Worm (Caenorhabditis elegans) whole organism, young adult: ENCODE results near the gene ets-10.

Experiments used
- B0019.2 ChIP-seq: fragments of 200-800 bp; sonication (Bioruptor generic); conservative IDR thresholded peaks from 2 replicates; pipeline ENCODE4 v1.3.6; 2022; ENCODE audit warnings: missing genetic modification reagents, missing genetic modification characterization, missing compliant biosample characterization
- B0336.3 ChIP-seq: fragments of 200-800 bp; sonication (Bioruptor generic); IDR thresholded peaks from 2 replicates; pipeline ENCODE4 v1.3.6; 2022; ENCODE audit warnings: missing genetic modification characterization, missing compliant biosample characterization
- F10E7.11 ChIP-seq: sonication (generic microtip); optimal IDR thresholded peaks from 2 replicates; lab custom pipeline; 2017; ENCODE audit warnings: mild to moderate bottlenecking, missing genetic modification characterization, moderate library complexity, missing compliant biosample characterization
- F22D6.2 ChIP-seq: sonication (generic microtip); optimal IDR thresholded peaks from 2 replicates; lab custom pipeline; 2016; ENCODE audit warnings: mild to moderate bottlenecking, missing genetic modification characterization, missing compliant biosample characterization
- F33H1.4 ChIP-seq: fragments of 200-800 bp; sonication (Bioruptor generic); IDR thresholded peaks from 2 replicates; pipeline ENCODE4 v1.3.6; 2022; ENCODE audit warnings: missing genetic modification reagents, missing genetic modification characterization, missing compliant biosample characterization
- F52B5.7 ChIP-seq: sonication (generic microtip); optimal IDR thresholded peaks from 2 replicates; lab custom pipeline; 2016; ENCODE audit warnings: mild to moderate bottlenecking, missing genetic modification characterization, missing compliant biosample characterization
- F57A8.1 ChIP-seq: fragments of 200-800 bp; sonication (Bioruptor generic); optimal IDR thresholded peaks from 2 replicates; lab custom pipeline; 2018; ENCODE audit warnings: mild to moderate bottlenecking, missing genetic modification characterization, moderate library complexity, missing compliant biosample characterization
- T26A5.8 ChIP-seq: sonication (generic microtip); optimal IDR thresholded peaks from 2 replicates; lab custom pipeline; 2016; ENCODE audit warnings: missing genetic modification characterization, missing compliant biosample characterization
- Y67H2A.10 ChIP-seq: fragments of 200-800 bp; sonication (Bioruptor generic); conservative IDR thresholded peaks from 2 replicates; pipeline ENCODE4 v1.3.6; 2022; ENCODE audit warnings: missing genetic modification reagents, missing genetic modification characterization, missing compliant biosample characterization
- Y79H2A.3 ChIP-seq: fragments of 200-800 bp; sonication (Bioruptor generic); conservative IDR thresholded peaks from 2 replicates; pipeline ENCODE4 v1.3.6; 2022; ENCODE audit warnings: missing genetic modification reagents, missing genetic modification characterization, missing compliant biosample characterization
- ZK185.1 ChIP-seq: sonication (generic microtip); optimal IDR thresholded peaks from 2 replicates; lab custom pipeline; 2016; ENCODE audit warnings: mild to moderate bottlenecking, missing genetic modification characterization, missing compliant biosample characterization; ENCODE audit not compliant: poor library complexity, severe bottlenecking
- akir-1 ChIP-seq: fragments of 200-800 bp; sonication (Bioruptor generic); optimal IDR thresholded peaks from 2 replicates; lab custom pipeline; 2018; ENCODE audit warnings: mild to moderate bottlenecking, missing genetic modification characterization, moderate library complexity, missing compliant biosample characterization
- aptf-2 ChIP-seq: fragments of 200-800 bp; sonication (Bioruptor generic); conservative IDR thresholded peaks from 2 replicates; pipeline ENCODE4 v1.3.6; 2022; ENCODE audit warnings: missing genetic modification reagents, missing genetic modification characterization, missing compliant biosample characterization
- attf-3 ChIP-seq: fragments of 200-800 bp; sonication (Bioruptor generic); conservative IDR thresholded peaks from 2 replicates; pipeline ENCODE4 v1.3.6; 2022; ENCODE audit warnings: missing genetic modification reagents, missing genetic modification characterization, missing compliant biosample characterization
- ceh-79 ChIP-seq: sonication (generic microtip); optimal IDR thresholded peaks from 2 replicates; lab custom pipeline; 2017; ENCODE audit warnings: mild to moderate bottlenecking, missing genetic modification characterization, missing compliant biosample characterization
- efl-1 ChIP-seq: fragments of 150-350 bp; optimal IDR thresholded peaks from 2 replicates; lab custom pipeline; 2014; ENCODE audit warnings: missing biosample characterization, missing genetic modification reagents, missing genetic modification characterization
- ets-4 ChIP-seq: fragments of 200-800 bp; sonication (Bioruptor generic); optimal IDR thresholded peaks from 2 replicates; lab custom pipeline; 2018; ENCODE audit warnings: mild to moderate bottlenecking, missing genetic modification characterization, missing compliant biosample characterization
- fkh-3 ChIP-seq: sonication (generic microtip); optimal IDR thresholded peaks from 2 replicates; lab custom pipeline; 2016; ENCODE audit warnings: mild to moderate bottlenecking, missing genetic modification characterization, missing compliant biosample characterization
- gei-17 ChIP-seq: fragments of 200-800 bp; sonication (Bioruptor generic); optimal IDR thresholded peaks from 2 replicates; lab custom pipeline; 2018; ENCODE audit warnings: mild to moderate bottlenecking, missing genetic modification characterization, missing compliant biosample characterization
- hlh-12 ChIP-seq: sonication (generic microtip); optimal IDR thresholded peaks from 2 replicates; lab custom pipeline; 2016; ENCODE audit warnings: missing genetic modification characterization, missing compliant biosample characterization
- lag-1 ChIP-seq: fragments of 200-800 bp; sonication (Bioruptor generic); IDR thresholded peaks from 2 replicates; pipeline ENCODE4 v1.3.6; 2022; ENCODE audit warnings: missing genetic modification reagents, missing genetic modification characterization, missing compliant biosample characterization
- let-526 ChIP-seq: fragments of 200-800 bp; sonication (Bioruptor generic); IDR thresholded peaks from 2 replicates; pipeline ENCODE4 v1.3.6; 2022; ENCODE audit warnings: missing genetic modification reagents, missing genetic modification characterization, missing compliant biosample characterization
- lin-40 ChIP-seq: sonication (generic microtip); optimal IDR thresholded peaks from 2 replicates; lab custom pipeline; 2016; ENCODE audit warnings: missing genetic modification characterization, mild to moderate bottlenecking, missing compliant biosample characterization, missing genotype, missing genetic modification reagents
- lin-54 ChIP-seq: fragments of 200-800 bp; sonication (Bioruptor generic); optimal IDR thresholded peaks from 2 replicates; lab custom pipeline; 2018; ENCODE audit warnings: mild to moderate bottlenecking, missing genetic modification characterization, missing compliant biosample characterization
- lsy-27 ChIP-seq: sonication (generic microtip); optimal IDR thresholded peaks from 2 replicates; lab custom pipeline; 2017; ENCODE audit warnings: missing genetic modification characterization, mild to moderate bottlenecking, missing compliant biosample characterization, antibody characterized with exemption, missing genotype, borderline replicate concordance; ENCODE audit not compliant: insufficient read depth
- madf-10 ChIP-seq: sonication (generic microtip); optimal IDR thresholded peaks from 2 replicates; lab custom pipeline; 2016; ENCODE audit warnings: mild to moderate bottlenecking, missing genetic modification characterization, missing compliant biosample characterization
- madf-3 ChIP-seq: fragments of 200-800 bp; sonication (Bioruptor generic); IDR thresholded peaks from 2 replicates; pipeline ENCODE4 v1.3.6; 2022; ENCODE audit warnings: missing genetic modification reagents, missing genetic modification characterization, missing compliant biosample characterization
- madf-8 ChIP-seq: fragments of 200-800 bp; sonication (Bioruptor generic); conservative IDR thresholded peaks from 2 replicates; pipeline ENCODE4 v1.3.6; 2022; ENCODE audit warnings: missing genetic modification reagents, missing genetic modification characterization, missing compliant biosample characterization
- nfya-1 ChIP-seq: sonication (generic microtip); optimal IDR thresholded peaks from 2 replicates; lab custom pipeline; 2017; ENCODE audit warnings: antibody characterized with exemption, missing compliant biosample characterization, missing genetic modification characterization, borderline replicate concordance; ENCODE audit not compliant: insufficient read depth
- nfya-2 ChIP-seq: fragments of 200-800 bp; sonication (Bioruptor generic); IDR thresholded peaks from 2 replicates; pipeline ENCODE4 v1.3.6; 2022; ENCODE audit warnings: missing genetic modification reagents, missing genetic modification characterization, missing compliant biosample characterization
- nhr-80 ChIP-seq: sonication (generic microtip); optimal IDR thresholded peaks from 2 replicates; lab custom pipeline; 2016; ENCODE audit warnings: missing genetic modification characterization, missing compliant biosample characterization
- nhr-90 ChIP-seq: sonication (generic microtip); optimal IDR thresholded peaks from 2 replicates; lab custom pipeline; 2016; ENCODE audit warnings: missing genotype, mild to moderate bottlenecking, missing genetic modification characterization, missing compliant biosample characterization
- pha-4 ChIP-seq: fragments of 150-350 bp; sonication (generic microtip); optimal IDR thresholded peaks from 2 replicates; lab custom pipeline; 2014; ENCODE audit warnings: missing biosample characterization, missing genetic modification reagents, missing genetic modification characterization
- rcor-1 ChIP-seq: fragments of 200-800 bp; sonication (Bioruptor generic); IDR thresholded peaks from 2 replicates; pipeline ENCODE4 v1.3.6; 2022; ENCODE audit warnings: missing genetic modification reagents, missing genetic modification characterization, missing compliant biosample characterization
- rec-8 ChIP-seq, 2 experiments: sonication (generic microtip); optimal IDR thresholded peaks; 2 replicates each; lab custom pipeline; 2016; ENCODE audit warnings: mild to moderate bottlenecking in 2 of 2, missing genetic modification characterization in 2 of 2, missing genetic modification reagents in 2 of 2, missing genotype in 2 of 2, missing biosample characterization in 1 of 2, missing compliant biosample characterization in 1 of 2, moderate library complexity in 1 of 2
- snpc-1.1 ChIP-seq: sonication (generic microtip); optimal IDR thresholded peaks from 2 replicates; lab custom pipeline; 2017; ENCODE audit warnings: missing genetic modification characterization, mild to moderate bottlenecking, missing compliant biosample characterization, antibody characterized with exemption, moderate library complexity, missing genotype, missing genetic modification reagents; ENCODE audit not compliant: insufficient read depth
- snpc-1.3 ChIP-seq: sonication (generic microtip); optimal IDR thresholded peaks from 2 replicates; lab custom pipeline; 2017; ENCODE audit warnings: missing genetic modification characterization, mild to moderate bottlenecking, missing compliant biosample characterization, antibody characterized with exemption, moderate library complexity, missing genotype, missing genetic modification reagents; ENCODE audit not compliant: insufficient read depth
- snpc-3.4 ChIP-seq: sonication (generic microtip); optimal IDR thresholded peaks from 2 replicates; lab custom pipeline; 2017; ENCODE audit warnings: missing genetic modification characterization, mild to moderate bottlenecking, missing compliant biosample characterization, antibody characterized with exemption, moderate library complexity, missing genotype, missing genetic modification reagents
- snpc-4 ChIP-seq, 5 experiments: fragments of 150-350 bp in 1 of 5; sonication (generic microtip) in 4 of 5; optimal IDR thresholded peaks; 2 replicates each; lab custom pipeline; 2014 to 2018; ENCODE audit warnings: missing genetic modification characterization in 5 of 5, missing biosample characterization in 3 of 5, antibody characterized with exemption in 2 of 5, mild to moderate bottlenecking in 2 of 5, missing compliant biosample characterization in 2 of 5, missing genotype in 2 of 5, moderate library complexity in 2 of 5, missing genetic modification reagents in 1 of 5
- tlf-1 ChIP-seq: fragments of 200-800 bp; sonication (Bioruptor generic); optimal IDR thresholded peaks from 2 replicates; lab custom pipeline; 2018; ENCODE audit warnings: mild to moderate bottlenecking, missing genetic modification characterization, missing compliant biosample characterization

The ets-10 gene

DNA sequence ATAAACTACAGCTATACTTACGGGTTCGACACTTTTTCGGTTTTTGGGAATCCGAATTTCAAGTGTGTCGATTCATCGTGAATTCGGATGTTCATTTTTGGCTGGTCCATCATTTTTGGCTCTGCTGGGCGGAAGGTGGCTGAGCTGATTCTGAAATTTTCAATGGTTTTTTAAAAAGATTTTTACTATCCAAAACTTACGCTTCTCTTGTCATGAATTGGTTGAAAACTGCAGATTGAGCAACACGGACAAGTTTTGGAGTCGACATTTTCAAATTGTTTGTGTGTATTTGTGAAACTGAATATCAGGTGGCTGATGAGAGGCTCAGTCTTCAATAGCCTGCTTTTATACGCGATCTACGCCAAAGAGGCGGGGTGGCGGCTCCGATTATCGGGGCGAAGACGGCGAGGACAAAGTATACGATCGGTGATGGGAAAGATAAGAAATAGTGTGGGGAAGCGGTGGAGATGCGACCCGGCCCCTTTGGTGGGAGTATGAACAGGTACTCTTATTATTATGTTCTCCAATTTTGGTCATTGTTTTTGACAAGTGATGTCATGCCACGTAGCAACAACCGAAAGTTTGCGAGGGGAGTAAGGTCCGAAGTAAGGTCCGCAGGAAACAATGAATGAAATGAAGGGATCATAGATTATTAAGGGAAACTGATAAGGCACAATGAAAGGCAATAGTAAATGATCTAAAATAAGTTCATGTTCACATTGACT is 37.0 kb upstream of the ets-10 start, which contains the start of gene F48D6.4:
Gene F48D6.4, minus strand, starts transcription at position 346 of the 725 bp plus-strand sequence.
- no peak for TF ChIP-seq nhr-90
- TF ChIP-seq B0336.3 (GFP tag; lab: Robert Waterston, UW) = 0 out of 2 replicates have a peak, but pooled peaks have one; percentile 2
- TF ChIP-seq fkh-3 (tag; lab: Kevin White, UChicago) = no peak
- TF ChIP-seq F10E7.11 (tag; lab: Kevin White, UChicago) = no peak
- TF ChIP-seq Y79H2A.3 = no peak
- TF ChIP-seq madf-8 = no peak
- no peak for TF ChIP-seq F33H1.4 (GFP tag; lab: Robert Waterston, UW)
- TF ChIP-seq lsy-27 (tag; lab: Kevin White, UChicago) = no peak
- TF ChIP-seq lag-1 (GFP tag; lab: Robert Waterston, UW) = no peak
- no peak for TF ChIP-seq snpc-3.4 (tag; lab: Kevin White, UChicago)
- TF ChIP-seq efl-1 (GFP tag; lab: Kevin White, UChicago) = no peak
- TF ChIP-seq nhr-80 (tag; lab: Kevin White, UChicago) = peak; percentile 66
- TF ChIP-seq lin-54 (GFP tag; lab: Kevin White, UChicago) = no peak
- TF ChIP-seq F22D6.2 = no peak
- no peak for TF ChIP-seq Y67H2A.10 (GFP tag; lab: Robert Waterston, UW)
- peak; percentile 17 for TF ChIP-seq tlf-1 (GFP tag; lab: Kevin White, UChicago)
- no peak for TF ChIP-seq lin-40 (tag; lab: Kevin White, UChicago)

DNA sequence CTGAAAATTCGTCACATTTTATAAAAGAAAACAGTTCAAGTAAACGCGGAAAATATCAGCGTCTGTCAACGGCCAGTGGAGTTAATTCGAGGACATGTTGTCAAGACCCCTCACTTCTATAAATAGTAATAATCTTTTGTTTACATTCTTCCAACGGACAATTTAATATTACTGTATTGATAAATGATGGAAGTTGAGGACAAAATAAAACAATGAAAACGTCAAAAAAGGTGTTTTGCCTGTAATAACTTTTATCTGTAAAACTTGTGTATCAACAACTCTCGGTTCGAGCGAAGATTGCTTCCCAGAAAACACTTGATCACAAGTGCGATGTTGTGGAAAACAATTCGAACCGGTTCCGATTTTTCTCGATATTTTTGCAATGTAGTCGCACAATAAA is 35.6 kb upstream of the ets-10 start:
- TF ChIP-seq rcor-1 (no peak), nhr-80 (tag; lab: Kevin White, UChicago) (peak; percentile 10)
- TF ChIP-seq, all 124 proteins: peak for 1

DNA sequence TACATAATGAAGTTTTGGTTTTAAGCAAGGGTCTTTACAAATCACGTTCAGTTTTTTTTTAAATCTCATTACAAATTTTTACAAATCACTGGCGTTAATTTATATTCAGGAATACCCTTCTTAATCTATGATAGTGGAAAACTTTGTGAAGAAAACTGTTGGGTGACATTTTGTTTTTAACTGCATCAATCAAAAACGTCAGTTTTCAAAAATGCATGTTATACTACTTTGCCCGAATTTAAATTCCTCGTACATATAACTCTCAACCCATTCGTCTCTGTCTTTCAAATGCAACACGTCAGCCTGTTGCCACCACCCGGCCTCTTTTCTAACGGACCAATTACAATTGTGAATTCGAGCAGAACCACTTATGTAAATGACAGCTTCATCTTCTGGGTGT is 35.0 kb upstream of the ets-10 start, which contains the start of gene hlh-13:
Gene hlh-13, plus strand, starts transcription at position 301 of the 400 bp plus-strand sequence.
- TF ChIP-seq nfya-1 (tag; lab: Kevin White, UChicago) (no peak), ceh-79 (tag; lab: Kevin White, UChicago) (no peak), rec-8 (tag; optimal IDR thresholded peaks at IDR 0.05; lab: Kevin White, UChicago) (no peak), F22D6.2 (no peak), madf-3 (no peak), snpc-1.1 (no peak), attf-3 (no peak), F10E7.11 (tag; lab: Kevin White, UChicago) (no peak), aptf-2 (GFP tag; lab: Robert Waterston, UW) (no peak), nfya-2 (GFP tag; lab: Robert Waterston, UW) (no peak), ets-4 (GFP tag; lab: Kevin White, UChicago) (no peak), F57A8.1 (GFP tag; lab: Kevin White, UChicago) (no peak), T26A5.8 (tag; lab: Kevin White, UChicago) (no peak), rcor-1 (no peak), snpc-4 (GFP tag; optimal IDR thresholded peaks at IDR 0.05; lab: Kevin White, UChicago) (no peak), snpc-4 (tag; optimal IDR thresholded peaks at IDR 0.05; lab: Kevin White, UChicago) (no peak)

DNA sequence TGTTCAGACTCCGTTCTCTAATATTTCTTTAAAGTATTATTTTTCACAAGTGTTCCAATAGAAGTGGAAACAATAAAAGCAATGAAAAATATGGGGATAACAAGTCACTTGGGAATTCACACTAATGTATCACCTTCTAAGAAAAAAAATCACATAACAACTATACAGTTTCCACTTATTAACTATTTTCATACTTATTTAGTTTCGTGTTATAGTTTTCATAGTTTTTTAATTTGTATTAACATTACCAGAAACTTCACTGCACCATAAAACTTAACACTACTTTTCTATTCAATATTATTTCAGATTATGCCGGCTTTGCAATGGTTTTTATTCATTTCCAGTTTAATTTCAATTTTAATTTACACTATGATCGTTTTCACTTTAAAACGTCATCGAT is 31.9 kb upstream of the ets-10 start, which contains the start of gene srv-5:
Gene srv-5, plus strand, starts transcription at position 301 of the 400 bp plus-strand sequence.
- TF ChIP-seq pha-4 (tag; lab: Kevin White, UChicago) (no peak), ceh-79 (tag; lab: Kevin White, UChicago) (no peak), aptf-2 (GFP tag; lab: Robert Waterston, UW) (no peak), let-526 (no peak), F22D6.2 (no peak), akir-1 (GFP tag; lab: Kevin White, UChicago) (no peak), lin-40 (tag; lab: Kevin White, UChicago) (no peak), fkh-3 (tag; lab: Kevin White, UChicago) (no peak), F52B5.7 (tag; lab: Kevin White, UChicago) (no peak), gei-17 (GFP tag; lab: Kevin White, UChicago) (no peak), hlh-12 (tag; lab: Kevin White, UChicago) (no peak), madf-10 (tag; lab: Kevin White, UChicago) (no peak), F10E7.11 (tag; lab: Kevin White, UChicago) (no peak), ZK185.1 (tag; lab: Kevin White, UChicago) (no peak), B0019.2 (GFP tag; lab: Robert Waterston, UW) (no peak), Y67H2A.10 (GFP tag; lab: Robert Waterston, UW) (no peak), rcor-1 (no peak), snpc-1.3 (no peak)
